Worm (Caenorhabditis elegans) whole organism, L4 larva: ENCODE results near the gene lsy-12.

Experiments
- Y48G9A.11 ChIP-seq: fragments of 200-800 bp; sonication (Bioruptor generic); IDR thresholded peaks from 2 replicates; pipeline ENCODE4 v1.3.6; 2022; ENCODE audit warnings: missing genetic modification reagents, missing genetic modification characterization, missing compliant biosample characterization
- Y5F2A.4 ChIP-seq: fragments of 200-800 bp; sonication (Bioruptor generic); optimal IDR thresholded peaks from 2 replicates; lab custom pipeline; 2018; ENCODE audit warnings: mild to moderate bottlenecking, missing genetic modification characterization, missing compliant biosample characterization
- ZK546.5 ChIP-seq, 2 experiments: sonication (generic microtip); optimal IDR thresholded peaks; 2 replicates each; lab custom pipeline; 2017; ENCODE audit warnings: missing biosample characterization in 2 of 2, missing genetic modification characterization in 2 of 2
- arid-1 ChIP-seq: fragments of 200-800 bp; sonication (Bioruptor generic); conservative IDR thresholded peaks from 2 replicates; pipeline ENCODE4 v1.3.6; 2022; ENCODE audit warnings: missing genetic modification reagents, missing genetic modification characterization, missing compliant biosample characterization
- ceh-44 ChIP-seq: fragments of 200-800 bp; sonication (Bioruptor generic); IDR thresholded peaks from 2 replicates; pipeline ENCODE4 v1.3.6; 2022; ENCODE audit warnings: missing genetic modification reagents, missing genetic modification characterization, missing compliant biosample characterization
- daf-12 ChIP-seq: fragments of 150-350 bp; optimal IDR thresholded peaks from 2 replicates; lab custom pipeline; 2014; ENCODE audit warnings: missing biosample characterization, missing genetic modification reagents, missing genetic modification characterization
- daf-16 ChIP-seq, 3 experiments: sonication (generic microtip); optimal IDR thresholded peaks; 2 replicates each; lab custom pipeline; 2016 to 2017; ENCODE audit warnings: missing genetic modification characterization in 3 of 3, missing genetic modification reagents in 3 of 3, mild to moderate bottlenecking in 2 of 3, missing compliant biosample characterization in 2 of 3, missing biosample characterization in 1 of 3, moderate library complexity in 1 of 3
- dpl-1 ChIP-seq: fragments of 150-350 bp; optimal IDR thresholded peaks from 2 replicates; lab custom pipeline; 2014; ENCODE audit warnings: missing biosample characterization, missing genetic modification reagents, missing genetic modification characterization
- dve-1 ChIP-seq: sonication (generic microtip); optimal IDR thresholded peaks from 2 replicates; lab custom pipeline; 2017; ENCODE audit warnings: antibody characterized with exemption, mild to moderate bottlenecking, missing genetic modification characterization, missing compliant biosample characterization; ENCODE audit not compliant: insufficient read depth
- hlh-30 ChIP-seq: sonication (generic microtip); optimal IDR thresholded peaks from 2 replicates; lab custom pipeline; 2017; ENCODE audit warnings: antibody characterized with exemption, mild to moderate bottlenecking, missing genetic modification characterization, missing compliant biosample characterization; ENCODE audit not compliant: insufficient read depth
- hmg-1.1 ChIP-seq: fragments of 200-800 bp; sonication (Bioruptor generic); IDR thresholded peaks from 2 replicates; pipeline ENCODE4 v1.3.6; 2022; ENCODE audit warnings: missing genetic modification reagents, missing genetic modification characterization, missing compliant biosample characterization
- lim-7 ChIP-seq: fragments of 200-800 bp; sonication (Bioruptor generic); IDR thresholded peaks from 2 replicates; pipeline ENCODE4 v1.3.6; 2022; ENCODE audit warnings: missing genetic modification characterization, missing compliant biosample characterization
- lsy-2 ChIP-seq, 2 experiments: fragments of 150-350 bp in 1 of 2; sonication (generic microtip) in 1 of 2; optimal IDR thresholded peaks; 2 replicates each; lab custom pipeline; 2014 to 2017; ENCODE audit warnings: missing biosample characterization in 2 of 2, missing genetic modification characterization in 2 of 2
- madf-9 ChIP-seq: fragments of 200-800 bp; sonication (Bioruptor generic); conservative IDR thresholded peaks from 2 replicates; pipeline ENCODE4 v1.3.6; 2022; ENCODE audit warnings: missing genetic modification reagents, missing genetic modification characterization, missing compliant biosample characterization
- mdl-1 ChIP-seq, 2 experiments: fragments of 150-350 bp in 1 of 2; sonication (generic microtip) in 1 of 2; optimal IDR thresholded peaks; 2 replicates each; lab custom pipeline; 2014 to 2017; ENCODE audit warnings: missing biosample characterization in 2 of 2, missing genetic modification characterization in 2 of 2
- mes-2 ChIP-seq: sonication (generic microtip); optimal IDR thresholded peaks from 2 replicates; lab custom pipeline; 2016; ENCODE audit warnings: missing genotype, mild to moderate bottlenecking, missing genetic modification characterization, missing compliant biosample characterization; ENCODE audit not compliant: poor library complexity, severe bottlenecking
- nhr-11 ChIP-seq: fragments of 150-350 bp; optimal IDR thresholded peaks from 2 replicates; lab custom pipeline; 2014; ENCODE audit warnings: missing biosample characterization, missing genetic modification characterization
- nhr-28 ChIP-seq: fragments of 150-350 bp; optimal IDR thresholded peaks from 2 replicates; lab custom pipeline; 2014; ENCODE audit warnings: missing biosample characterization, missing genetic modification characterization
- php-3 ChIP-seq: fragments of 200-800 bp; sonication (Bioruptor generic); IDR thresholded peaks from 2 replicates; pipeline ENCODE4 v1.3.6; 2022; ENCODE audit warnings: missing genetic modification reagents, missing genetic modification characterization, missing compliant biosample characterization
- saeg-2 ChIP-seq: fragments of 200-800 bp; sonication (Bioruptor generic); IDR thresholded peaks from 2 replicates; pipeline ENCODE4 v1.3.6; 2022; ENCODE audit warnings: missing genetic modification reagents, missing genetic modification characterization, missing compliant biosample characterization
- tag-97 ChIP-seq: fragments of 200-800 bp; sonication (Bioruptor generic); IDR thresholded peaks from 2 replicates; pipeline ENCODE4 v1.3.6; 2022; ENCODE audit warnings: missing genetic modification characterization, missing compliant biosample characterization
- unc-62 ChIP-seq, 3 experiments: fragments of 150-350 bp in 1 of 3; sonication (generic microtip); optimal IDR thresholded peaks in 2 of 3; peaks in 1 of 3; 1 replicate in 1 of 3; 2 replicates in 2 of 3; lab custom pipeline; 2014 to 2017; ENCODE audit warnings: missing biosample characterization in 3 of 3, missing genetic modification characterization in 3 of 3, missing genetic modification reagents in 3 of 3, missing genotype in 1 of 3
- zag-1 ChIP-seq: fragments of 150-350 bp; optimal IDR thresholded peaks from 2 replicates; lab custom pipeline; 2014; ENCODE audit warnings: missing biosample characterization, missing genetic modification characterization
- ztf-11 ChIP-seq: fragments of 150-350 bp; optimal IDR thresholded peaks from 2 replicates; lab custom pipeline; 2014; ENCODE audit warnings: missing biosample characterization, missing genetic modification characterization
- ztf-7 ChIP-seq: fragments of 150-350 bp; optimal IDR thresholded peaks from 2 replicates; lab custom pipeline; 2014; ENCODE audit warnings: missing biosample characterization, missing genetic modification characterization

Gene lsy-12

ce11 chrV:9855920-9856852, 3.6 kb downstream of the lsy-12 start (continued):
- TF ChIP-seq unc-62 (GFP tag; optimal IDR thresholded peaks at IDR 0.05 in 1 of 2; lab: Kevin White, UChicago) (peak in 1 of 2 experiments; percentile 87), unc-62 (tag; optimal IDR thresholded peaks at IDR 0.05; lab: Kevin White, UChicago) (no peak), dpl-1 (GFP tag; lab: Kevin White, UChicago) (peak; percentile 46), arid-1 (GFP tag; lab: Robert Waterston, UW) (0 out of 2 replicates have a peak, but pooled peaks have one; percentile 34), tag-97 (GFP tag; lab: Robert Waterston, UW) (no peak), php-3 (GFP tag; lab: Robert Waterston, UW) (no peak), Y48G9A.11 (GFP tag; lab: Robert Waterston, UW) (no peak), hmg-1.1 (peak; percentile 64), madf-9 (no peak), mes-2 (tag; lab: Kevin White, UChicago) (peak; percentile 55), ZK546.5 (tag; optimal IDR thresholded peaks at IDR 0.05; lab: Kevin White, UChicago) (no peak), nhr-11 (tag; lab: Kevin White, UChicago) (no peak), dve-1 (tag; lab: Kevin White, UChicago) (peak; percentile 13), mdl-1 (tag; optimal IDR thresholded peaks at IDR 0.05; lab: Kevin White, UChicago) (peak in 1 of 2 experiments; percentile 24)

ce11 chrV:9853801-9854200, 6.0 kb downstream of the lsy-12 start:
- TF ChIP-seq zag-1 (tag; lab: Kevin White, UChicago) = no peak
- peak in 1 of 2 experiments; percentile 32 for TF ChIP-seq lsy-2 (tag; optimal IDR thresholded peaks at IDR 0.05; lab: Kevin White, UChicago)
- TF ChIP-seq hlh-30 (tag; lab: Kevin White, UChicago) = peak; percentile 43

- TF ChIP-seq Y5F2A.4 (GFP tag; lab: Kevin White, UChicago) (no peak), nhr-28 (tag; lab: Kevin White, UChicago) (no peak), unc-62 (GFP tag; optimal IDR thresholded peaks at IDR 0.05 in 1 of 2; lab: Kevin White, UChicago) (peak in 1 of 2 experiments; percentile 92), unc-62 (tag; optimal IDR thresholded peaks at IDR 0.05; lab: Kevin White, UChicago) (no peak)
Observed at ce11 chrV:9848576-9848975, 11.2 kb downstream of the lsy-12 start.

ce11 chrV:9843376-9843916, 16.3 kb downstream of the lsy-12 start, which contains the start of gene sru-8:
TSS of gene sru-8 (plus strand) at chrV:9843866.
- TF ChIP-seq ztf-11 (tag; lab: Kevin White, UChicago) (no peak), unc-62 (GFP tag; optimal IDR thresholded peaks at IDR 0.05 in 1 of 2; lab: Kevin White, UChicago) (peak in 1 of 2 experiments; percentile 91), unc-62 (tag; optimal IDR thresholded peaks at IDR 0.05; lab: Kevin White, UChicago) (no peak), ztf-7 (tag; lab: Kevin White, UChicago) (no peak)

ce11 chrV:9841376-9841775, 18.4 kb downstream of the lsy-12 start, which contains the start of gene sru-36:
TSS of gene sru-36 (plus strand) at chrV:9841676.
- no peak for TF ChIP-seq ceh-44 (GFP tag; lab: Robert Waterston, UW)
- TF ChIP-seq daf-12 (tag; lab: Kevin White, UChicago) = no peak
- no peak for TF ChIP-seq lim-7
- TF ChIP-seq saeg-2 = no peak
- TF ChIP-seq, all 104 proteins: peak for 0

- TF ChIP-seq daf-16 (GFP tag; optimal IDR thresholded peaks at IDR 0.05; lab: Kevin White, UChicago) (no peak), daf-16 (tag; optimal IDR thresholded peaks at IDR 0.05; lab: Kevin White, UChicago) (no peak), unc-62 (GFP tag; optimal IDR thresholded peaks at IDR 0.05 in 1 of 2; lab: Kevin White, UChicago) (peak in 1 of 2 experiments; percentile 59), unc-62 (tag; optimal IDR thresholded peaks at IDR 0.05; lab: Kevin White, UChicago) (no peak)
Observed at ce11 chrV:9837679-9838078, 22.1 kb downstream of the lsy-12 start, which contains the start of gene srsx-21. TSS of gene srsx-21 (plus strand) at chrV:9837979.
